Worm (Caenorhabditis elegans): ENCODE data around the gene F45E4.5.

Gene F45E4.5

ce11 chrIV:7632535-7632934 lies 3.7 kb upstream of the F45E4.5 start, which contains the start of gene F45E4.6:
Gene F45E4.6 (minus strand): TSS chrIV:7632548.
- no peak for TF ChIP-seq unc-62 (GFP tag; optimal IDR thresholded peaks at IDR 0.05)

- TF ChIP-seq unc-62 (GFP tag; optimal IDR thresholded peaks at IDR 0.05), result no peak
Observed at ce11 chrIV:7623868-7624267, 5.0 kb downstream of the F45E4.5 start.

- no peak for TF ChIP-seq unc-62 (GFP tag; optimal IDR thresholded peaks at IDR 0.05)
Observed at ce11 chrIV:7623078-7623477, 5.8 kb downstream of the F45E4.5 start.

- no peak for TF ChIP-seq unc-62 (GFP tag; optimal IDR thresholded peaks at IDR 0.05)
Observed at ce11 chrIV:7620450-7620849, 8.4 kb downstream of the F45E4.5 start.

ce11 chrIV:7619261-7619660 lies 9.6 kb downstream of the F45E4.5 start:
- no peak for TF ChIP-seq unc-62 (GFP tag; optimal IDR thresholded peaks at IDR 0.05)

- TF ChIP-seq unc-62 (GFP tag; optimal IDR thresholded peaks at IDR 0.05), result no peak
Observed at ce11 chrIV:7612523-7612922, 16.3 kb downstream of the F45E4.5 start.

- TF ChIP-seq unc-62 (GFP tag; optimal IDR thresholded peaks at IDR 0.05), result no peak
Observed at ce11 chrIV:7611396-7611795, 17.4 kb downstream of the F45E4.5 start.

- TF ChIP-seq unc-62 (GFP tag; optimal IDR thresholded peaks at IDR 0.05), result no peak
Observed at ce11 chrIV:7608111-7608510, 20.7 kb downstream of the F45E4.5 start.

- TF ChIP-seq unc-62 (GFP tag; optimal IDR thresholded peaks at IDR 0.05), result no peak
Observed at ce11 chrIV:7605413-7605812, 23.4 kb downstream of the F45E4.5 start.

ce11 chrIV:7588631-7589030 lies 40.2 kb downstream of the F45E4.5 start, which contains the start of gene cla-1:
Gene cla-1 (plus strand): TSS chrIV:7588931.
- TF ChIP-seq unc-62 (GFP tag; optimal IDR thresholded peaks at IDR 0.05), result no peak

ce11 chrIV:7586972-7587371 lies 41.9 kb downstream of the F45E4.5 start:
- TF ChIP-seq unc-62 (GFP tag; optimal IDR thresholded peaks at IDR 0.05), result no peak

- TF ChIP-seq unc-62 (GFP tag; optimal IDR thresholded peaks at IDR 0.05), result no peak
Observed at ce11 chrIV:7585273-7585882, 43.5 kb downstream of the F45E4.5 start.

ce11 chrIV:7580062-7580614 lies 48.7 kb downstream of the F45E4.5 start, which contains the start of the genes cec-5 and nol-10:
Gene cec-5 (minus strand): TSS chrIV:7580112.
Gene nol-10 (plus strand): TSS chrIV:7580597.
- no peak for TF ChIP-seq unc-62 (GFP tag; optimal IDR thresholded peaks at IDR 0.05)

- TF ChIP-seq unc-62 (GFP tag; optimal IDR thresholded peaks at IDR 0.05), result no peak
Observed at ce11 chrIV:7578281-7578680, 50.6 kb downstream of the F45E4.5 start, which contains the start of gene F32E10.5. Gene F32E10.5 (minus strand): TSS chrIV:7578381.

Measured in whole organism, dauer.